Worm (Caenorhabditis elegans): Measurements from ENCODE around the gene atgl-1.

atgl-1 gene

ce11 chrIII:6373850-6374474, 45.3 kb downstream of the atgl-1 start (continued):
- peak in 1 of 2 experiments; percentile 47 for TF ChIP-seq rec-8 (tag; optimal IDR thresholded peaks at IDR 0.05)
- peak; percentile 15 for TF ChIP-seq egl-44 (GFP tag; IDR thresholded peaks at IDR 0.05)
- peak; percentile 86 for TF ChIP-seq Y53G8AR.9 (GFP tag; conservative IDR thresholded peaks at IDR 0.05)
- peak; percentile 16 for TF ChIP-seq chd-7 (tag; optimal IDR thresholded peaks at IDR 0.05)
- peak; percentile 67 for TF ChIP-seq lsl-1 (GFP tag; optimal IDR thresholded peaks at IDR 0.05)
- no peak for TF ChIP-seq ztf-25 (GFP tag; IDR thresholded peaks at IDR 0.05)
- TF ChIP-seq egrh-3 (GFP tag; IDR thresholded peaks at IDR 0.05) = no peak
- TF ChIP-seq mes-4 (tag; optimal IDR thresholded peaks at IDR 0.05) = peak; percentile 14
- peak; percentile 98 for TF ChIP-seq B0336.3 (GFP tag; IDR thresholded peaks at IDR 0.05)
- peak; percentile 46 for TF ChIP-seq nhr-90 (tag; optimal IDR thresholded peaks at IDR 0.05)
- peak; percentile 76 for TF ChIP-seq athp-1 (tag; optimal IDR thresholded peaks at IDR 0.05)
- TF ChIP-seq hsf-1 (GFP tag; IDR thresholded peaks at IDR 0.05) = peak; percentile 73
- TF ChIP-seq ceh-27 (GFP tag; optimal IDR thresholded peaks at IDR 0.05) = no peak
- peak; percentile 56; the same call in 1 of the 2 replicates for TF ChIP-seq Y95B8A.8 (GFP tag; IDR thresholded peaks at IDR 0.05)
- no peak for TF ChIP-seq dpff-1 (tag; optimal IDR thresholded peaks at IDR 0.05)
- TF ChIP-seq pbrm-1 (GFP tag; IDR thresholded peaks at IDR 0.05) = peak; percentile 57; the same call in 1 of the 2 replicates
- TF ChIP-seq F57A8.1 (GFP tag; optimal IDR thresholded peaks at IDR 0.05) = peak; percentile 82
- TF ChIP-seq nhr-80 (tag; optimal IDR thresholded peaks at IDR 0.05) = no peak
- TF ChIP-seq ekl-4 (GFP tag; IDR thresholded peaks at IDR 0.05) = peak; percentile 85
- TF ChIP-seq attf-3 (GFP tag; conservative IDR thresholded peaks at IDR 0.05) = 0 out of 2 replicates have a peak, but pooled peaks have one; percentile 18
- 0 out of 2 replicates have a peak, but pooled peaks have one; percentile 51 for TF ChIP-seq nhr-120 (GFP tag; IDR thresholded peaks at IDR 0.05)
- TF ChIP-seq ccch-3 (GFP tag; optimal IDR thresholded peaks at IDR 0.05) = no peak
- TF ChIP-seq T07F8.4 (tag; optimal IDR thresholded peaks at IDR 0.05) = peak; percentile 51
- TF ChIP-seq ceh-40 (GFP tag; IDR thresholded peaks at IDR 0.05) = peak; percentile 34; the same call in 1 of the 2 replicates
- peak; percentile 98 for TF ChIP-seq hrde-1 (tag; optimal IDR thresholded peaks at IDR 0.05; ENCODE audit: borderline replicate concordance)
- no peak for TF ChIP-seq ama-1 (optimal IDR thresholded peaks at IDR 0.05)
- TF ChIP-seq ama-1 (GFP tag; optimal IDR thresholded peaks at IDR 0.05) = peak in 1 of 2 experiments; percentile 82
- peak; percentile 88 for TF ChIP-seq tlf-1 (GFP tag; optimal IDR thresholded peaks at IDR 0.05)
- peak; percentile 38 for TF ChIP-seq mxl-1 (tag; optimal IDR thresholded peaks at IDR 0.05)
- TF ChIP-seq F49E8.2 (tag; optimal IDR thresholded peaks at IDR 0.05; ENCODE audit: insufficient read depth) = peak; percentile 97
- no peak for TF ChIP-seq egl-18 (GFP tag; IDR thresholded peaks at IDR 0.05)
- TF ChIP-seq madf-10 (tag; optimal IDR thresholded peaks at IDR 0.05) = no peak
- TF ChIP-seq madf-6 (GFP tag; IDR thresholded peaks at IDR 0.05) = peak; percentile 77
- TF ChIP-seq attf-6 (GFP tag; IDR thresholded peaks at IDR 0.05) = peak; percentile 81
- peak; percentile 3; the same call in 1 of the 2 replicates for TF ChIP-seq F39B2.1 (GFP tag; IDR thresholded peaks at IDR 0.05)
- TF ChIP-seq repo-1 (tag; optimal IDR thresholded peaks at IDR 0.05) = peak; percentile 74
- TF ChIP-seq ceh-100 (GFP tag; IDR thresholded peaks at IDR 0.05) = peak; percentile 36; the same call in 1 of the 2 replicates
- peak; percentile 82 for TF ChIP-seq dox-1 (GFP tag; IDR thresholded peaks at IDR 0.05)
- 0 out of 2 replicates have a peak, but pooled peaks have one; percentile 20 for TF ChIP-seq ceh-91 (GFP tag; IDR thresholded peaks at IDR 0.05)
- TF ChIP-seq ceh-79 (tag; optimal IDR thresholded peaks at IDR 0.05) = peak; percentile 36
- peak; percentile 91 for TF ChIP-seq Y56A3A.18 (GFP tag; IDR thresholded peaks at IDR 0.05)
- peak; percentile 38 for TF ChIP-seq somi-1 (GFP tag; optimal IDR thresholded peaks at IDR 0.05)
- no peak for TF ChIP-seq ztf-6 (GFP tag; IDR thresholded peaks at IDR 0.05)
- TF ChIP-seq madf-3 (GFP tag; IDR thresholded peaks at IDR 0.05) = peak; percentile 63
- peak; percentile 28 for TF ChIP-seq efl-1 (GFP tag; optimal IDR thresholded peaks at IDR 0.05)
- peak; percentile 43 for TF ChIP-seq F52B5.7 (tag; optimal IDR thresholded peaks at IDR 0.05)
- peak in 1 of 2 experiments; percentile 39 for TF ChIP-seq let-607 (tag; optimal IDR thresholded peaks at IDR 0.05)
- 0 out of 2 replicates have a peak, but pooled peaks have one; percentile 37 for TF ChIP-seq madf-8 (GFP tag; conservative IDR thresholded peaks at IDR 0.05)
